Fruit fly (Drosophila melanogaster) whole organism, pupa: ENCODE results near the gene CG9609.

Experiments
- CG10348 ChIP-seq: fragments of 200-800 bp; sonication (Bioruptor generic); IDR thresholded peaks from 2 replicates; pipeline ENCODE4 v1.3.6; 2022; ENCODE audit warnings: missing biosample characterization, missing genetic modification characterization
- CG12605 ChIP-seq: fragments of 200-800 bp; sonication (Bioruptor generic); IDR thresholded peaks from 2 replicates; pipeline ENCODE4 v1.3.6; 2022; ENCODE audit warnings: missing biosample characterization, missing genetic modification characterization
- CG13204 ChIP-seq: fragments of 200-800 bp; sonication (Bioruptor generic); optimal IDR thresholded peaks from 2 replicates; lab custom pipeline; 2018; ENCODE audit warnings: missing biosample characterization, mild to moderate bottlenecking, missing genetic modification characterization, moderate library complexity
- CG14655 ChIP-seq: fragments of 200-800 bp; sonication (Bioruptor generic); optimal IDR thresholded peaks from 3 replicates; lab custom pipeline; 2017; ENCODE audit warnings: mild to moderate bottlenecking, missing biosample characterization, missing genetic modification reagents, missing genetic modification characterization
- CG15710 ChIP-seq: fragments of 200-800 bp; sonication (Bioruptor generic); optimal IDR thresholded peaks from 2 replicates; lab custom pipeline; 2018; ENCODE audit warnings: missing biosample characterization, mild to moderate bottlenecking, missing genetic modification characterization, moderate library complexity
- CG17806 ChIP-seq: fragments of 200-800 bp; sonication (Bioruptor generic); optimal IDR thresholded peaks from 2 replicates; lab custom pipeline; 2018; ENCODE audit warnings: missing biosample characterization, mild to moderate bottlenecking, missing genetic modification characterization, moderate library complexity
- CG32121 ChIP-seq: fragments of 200-800 bp; sonication (Bioruptor generic); IDR thresholded peaks from 2 replicates; pipeline ENCODE4 v1.3.6; 2022; ENCODE audit warnings: missing biosample characterization, missing genetic modification characterization
- CG34367 ChIP-seq: fragments of 200-800 bp; sonication (Bioruptor generic); optimal IDR thresholded peaks from 2 replicates; lab custom pipeline; 2018; ENCODE audit warnings: missing biosample characterization, mild to moderate bottlenecking, missing genetic modification characterization
- CG4496 ChIP-seq: fragments of 200-800 bp; sonication (Bioruptor generic); IDR thresholded peaks from 3 replicates; pipeline ENCODE4 v1.3.6; 2022; ENCODE audit warnings: missing biosample characterization, missing genetic modification characterization
- CG8159 ChIP-seq: fragments of 200-800 bp; sonication (Bioruptor generic); optimal IDR thresholded peaks from 3 replicates; lab custom pipeline; 2018; ENCODE audit warnings: missing biosample characterization, mild to moderate bottlenecking, missing genetic modification characterization, moderate library complexity
- CG8301 ChIP-seq: fragments of 200-800 bp; sonication (Bioruptor generic); optimal IDR thresholded peaks from 2 replicates; lab custom pipeline; 2018; ENCODE audit warnings: missing biosample characterization, mild to moderate bottlenecking, missing genetic modification characterization
- CG9948 ChIP-seq: fragments of 200-800 bp; sonication (Bioruptor generic); optimal IDR thresholded peaks from 2 replicates; lab custom pipeline; 2018; ENCODE audit warnings: missing biosample characterization, mild to moderate bottlenecking, missing genetic modification characterization, moderate library complexity
- D1 ChIP-seq: fragments of 200-800 bp; sonication (Bioruptor generic); optimal IDR thresholded peaks from 2 replicates; lab custom pipeline; 2018; ENCODE audit warnings: missing biosample characterization, mild to moderate bottlenecking, missing genetic modification characterization, moderate library complexity
- EcR ChIP-seq: fragments of 200-800 bp; sonication (Bioruptor generic); optimal IDR thresholded peaks from 3 replicates; lab custom pipeline; 2019; ENCODE audit warnings: missing biosample characterization, missing genetic modification characterization, mild to moderate bottlenecking, moderate library complexity, missing genetic modification reagents
- Ets98B ChIP-seq: fragments of 200-800 bp; sonication (Bioruptor generic); IDR thresholded peaks from 2 replicates; pipeline ENCODE4 v1.3.6; 2022; ENCODE audit warnings: missing biosample characterization, missing genetic modification characterization
- Pif1A ChIP-seq: fragments of 200-800 bp; sonication (Bioruptor generic); optimal IDR thresholded peaks from 3 replicates; lab custom pipeline; 2016; ENCODE audit warnings: missing biosample characterization, missing genetic modification characterization
- Pif1B ChIP-seq: fragments of 200-800 bp; sonication (Bioruptor generic); optimal IDR thresholded peaks from 3 replicates; lab custom pipeline; 2016; ENCODE audit warnings: missing biosample characterization, missing genetic modification characterization
- Snoo ChIP-seq: fragments of 200-800 bp; sonication (Bioruptor generic); optimal IDR thresholded peaks from 3 replicates; lab custom pipeline; 2017; ENCODE audit warnings: missing biosample characterization, mild to moderate bottlenecking, missing genetic modification characterization, inconsistent platforms
- fd96Ca ChIP-seq: fragments of 200-800 bp; sonication (Bioruptor generic); IDR thresholded peaks from 3 replicates; pipeline ENCODE4 v1.3.6; 2022; ENCODE audit warnings: missing biosample characterization, missing genetic modification characterization
- gl ChIP-seq: fragments of 200-800 bp; sonication (Bioruptor generic); optimal IDR thresholded peaks from 2 replicates; lab custom pipeline; 2018; ENCODE audit warnings: missing biosample characterization, mild to moderate bottlenecking, missing genetic modification characterization
- rn ChIP-seq: fragments of 200-800 bp; sonication (Bioruptor generic); IDR thresholded peaks from 2 replicates; pipeline ENCODE4 v1.3.6; 2022; ENCODE audit warnings: missing biosample characterization, missing genetic modification characterization

The CG9609 gene

dm6 chrX:16833097-16833496 lies 46.3 kb upstream of the CG9609 start:
- TF ChIP-seq CG13204 (GFP tag; lab: Kevin White, UChicago) (peak; percentile 69), rn (GFP tag; lab: Robert Waterston, UW) (peak; percentile 48; the same call in 1 of the 2 replicates), EcR (GFP tag; lab: Kevin White, UChicago) (peak; percentile 22), Snoo (tag; lab: Kevin White, UChicago) (peak; percentile 73), CG34367 (tag; lab: Kevin White, UChicago) (peak; percentile 87), fd96Ca (GFP tag; lab: Robert Waterston, UW) (peak; percentile 86), D1 (peak; percentile 47), Pif1A (GFP tag; lab: Kevin White, UChicago) (peak; percentile 85), CG10348 (no peak), Ets98B (GFP tag; lab: Robert Waterston, UW) (peak; percentile 87), CG14655 (peak; percentile 84), CG4496 (GFP tag; lab: Robert Waterston, UW) (peak; percentile 91), CG17806 (tag; lab: Kevin White, UChicago) (peak; percentile 85), CG9948 (tag; lab: Kevin White, UChicago) (peak; percentile 83), gl (peak; percentile 78), CG15710 (tag; lab: Kevin White, UChicago) (peak; percentile 90), CG8301 (tag; lab: Kevin White, UChicago) (peak; percentile 83), CG32121 (GFP tag; lab: Robert Waterston, UW) (peak; percentile 89), CG8159 (tag; lab: Kevin White, UChicago) (peak; percentile 88), Pif1B (peak; percentile 83), CG12605 (peak; percentile 86)

dm6 chrX:16831848-16832247 lies 45.0 kb upstream of the CG9609 start:
- TF ChIP-seq CG32121 (GFP tag; lab: Robert Waterston, UW) (no peak), CG15710 (tag; lab: Kevin White, UChicago) (no peak), CG9948 (tag; lab: Kevin White, UChicago) (no peak), CG10348 (no peak), Ets98B (GFP tag; lab: Robert Waterston, UW) (no peak), CG8301 (tag; lab: Kevin White, UChicago) (no peak), EcR (GFP tag; lab: Kevin White, UChicago) (no peak), Snoo (tag; lab: Kevin White, UChicago) (no peak)

DNA sequence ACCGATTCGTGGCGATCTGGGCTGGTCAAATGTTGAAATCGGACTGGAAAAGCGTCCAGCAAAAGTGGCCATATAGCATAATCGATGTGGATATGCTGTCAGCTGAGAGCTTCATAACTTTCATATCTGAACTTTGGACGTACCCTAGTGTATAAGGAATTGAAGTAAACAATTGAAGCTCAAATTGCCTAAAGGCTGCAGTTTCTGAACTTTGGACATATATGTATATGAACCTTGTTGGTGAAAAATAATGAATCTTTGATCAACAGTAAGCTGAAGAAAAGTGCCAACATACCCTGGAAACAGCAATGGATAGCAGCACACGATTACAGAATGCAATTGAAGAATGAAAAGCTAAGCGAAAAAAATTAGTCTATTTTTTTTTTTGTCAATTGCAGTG lies 43.3 kb upstream of the CG9609 start:
- TF ChIP-seq CG14655 (no peak), CG9948 (tag; lab: Kevin White, UChicago) (peak; percentile 14), D1 (no peak), rn (GFP tag; lab: Robert Waterston, UW) (no peak), fd96Ca (GFP tag; lab: Robert Waterston, UW) (no peak), CG17806 (tag; lab: Kevin White, UChicago) (no peak), Snoo (tag; lab: Kevin White, UChicago) (no peak), CG4496 (GFP tag; lab: Robert Waterston, UW) (peak; percentile 10; the same call in 1 of the 3 replicates), CG12605 (no peak), gl (no peak), Ets98B (GFP tag; lab: Robert Waterston, UW) (no peak), CG32121 (GFP tag; lab: Robert Waterston, UW) (no peak), CG15710 (tag; lab: Kevin White, UChicago) (no peak)

DNA sequence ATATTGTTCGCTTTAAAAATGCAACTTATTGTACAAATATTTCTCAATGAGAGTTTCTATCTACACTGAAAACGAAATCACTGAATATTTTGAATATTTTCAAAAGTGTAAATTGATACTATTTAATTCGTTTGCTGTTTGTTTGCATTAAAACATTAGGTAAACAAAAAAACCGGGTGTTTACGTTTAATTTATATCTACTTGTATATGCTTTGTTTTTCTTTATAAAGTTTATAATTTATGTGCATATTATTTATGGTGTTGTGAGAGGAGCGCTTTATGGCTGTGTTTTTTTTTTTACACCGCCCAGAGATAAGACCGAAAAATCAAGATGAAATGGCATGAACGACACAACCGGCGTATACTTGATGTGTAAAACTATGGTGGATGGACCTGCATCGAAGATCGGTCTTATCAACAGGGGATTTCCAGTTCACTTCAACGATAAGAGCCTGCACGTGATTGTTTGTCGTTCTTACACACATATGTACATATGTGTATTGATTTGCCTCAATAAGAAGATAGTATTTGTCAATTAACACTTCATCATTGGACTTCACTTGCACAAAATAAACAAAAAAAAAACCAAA lies 42.7 kb upstream of the CG9609 start:
- TF ChIP-seq Pif1B = no peak
- no peak for TF ChIP-seq D1
- peak; percentile 46 for TF ChIP-seq CG9948 (tag; lab: Kevin White, UChicago)
- no peak for TF ChIP-seq Snoo (tag; lab: Kevin White, UChicago)
- TF ChIP-seq CG4496 (GFP tag; lab: Robert Waterston, UW) = no peak
- TF ChIP-seq CG34367 (tag; lab: Kevin White, UChicago) = peak; percentile 28
- peak; percentile 48 for TF ChIP-seq CG17806 (tag; lab: Kevin White, UChicago)
- peak; percentile 51 for TF ChIP-seq CG8159 (tag; lab: Kevin White, UChicago)
- TF ChIP-seq CG15710 (tag; lab: Kevin White, UChicago) = peak; percentile 24
- TF ChIP-seq CG14655 = peak; percentile 20
- peak; percentile 26 for TF ChIP-seq CG8301 (tag; lab: Kevin White, UChicago)
- TF ChIP-seq EcR (GFP tag; lab: Kevin White, UChicago) = no peak
- TF ChIP-seq Ets98B (GFP tag; lab: Robert Waterston, UW) = no peak; the same call in 1 of the 2 replicates

DNA sequence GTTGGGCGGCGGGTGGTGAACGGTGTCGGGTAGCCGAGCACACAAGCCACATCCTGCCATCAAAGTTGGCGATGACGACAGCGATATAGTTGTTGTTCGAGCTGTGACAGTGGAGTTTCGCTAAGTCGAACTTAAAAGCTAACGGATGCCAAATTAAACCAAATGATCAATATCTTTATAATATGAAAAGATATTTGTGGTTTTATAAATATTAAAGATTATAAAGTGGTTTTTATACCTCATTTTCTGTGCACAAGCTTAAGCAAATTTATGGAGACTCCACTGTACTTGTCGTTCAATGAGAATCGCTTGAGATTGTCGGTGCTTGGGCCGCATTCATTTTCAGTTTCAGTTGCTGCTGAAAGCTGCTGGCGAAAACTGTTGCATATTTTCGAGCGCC lies 35.3 kb upstream of the CG9609 start:
- peak; percentile 74 for TF ChIP-seq CG8159 (tag; lab: Kevin White, UChicago)
- TF ChIP-seq Pif1B = peak; percentile 66
- TF ChIP-seq rn (GFP tag; lab: Robert Waterston, UW) = peak; percentile 71
- peak; percentile 87 for TF ChIP-seq CG12605
- peak; percentile 89 for TF ChIP-seq CG32121 (GFP tag; lab: Robert Waterston, UW)
- peak; percentile 90 for TF ChIP-seq CG4496 (GFP tag; lab: Robert Waterston, UW)
- TF ChIP-seq CG10348 = peak; percentile 67
- TF ChIP-seq D1 = peak; percentile 21
- peak; percentile 15 for TF ChIP-seq gl
- TF ChIP-seq CG17806 (tag; lab: Kevin White, UChicago) = peak; percentile 75
- TF ChIP-seq CG8301 (tag; lab: Kevin White, UChicago) = peak; percentile 73
- peak; percentile 70 for TF ChIP-seq CG14655
- peak; percentile 83 for TF ChIP-seq CG15710 (tag; lab: Kevin White, UChicago)
- TF ChIP-seq CG13204 (GFP tag; lab: Kevin White, UChicago) = peak; percentile 24
- peak; percentile 88 for TF ChIP-seq Ets98B (GFP tag; lab: Robert Waterston, UW)
- TF ChIP-seq Snoo (tag; lab: Kevin White, UChicago) = peak; percentile 55
- TF ChIP-seq CG9948 (tag; lab: Kevin White, UChicago) = peak; percentile 77
- no peak for TF ChIP-seq EcR (GFP tag; lab: Kevin White, UChicago)
- peak; percentile 84 for TF ChIP-seq fd96Ca (GFP tag; lab: Robert Waterston, UW)
- peak; percentile 68 for TF ChIP-seq CG34367 (tag; lab: Kevin White, UChicago)
- peak; percentile 68 for TF ChIP-seq Pif1A (GFP tag; lab: Kevin White, UChicago)
